Fruit fly (Drosophila melanogaster): ENCODE data around the gene hzg.
A peak's percentile ranks its signal among the peaks of the same experiment; 100 is the strongest.

hzg gene

DNA sequence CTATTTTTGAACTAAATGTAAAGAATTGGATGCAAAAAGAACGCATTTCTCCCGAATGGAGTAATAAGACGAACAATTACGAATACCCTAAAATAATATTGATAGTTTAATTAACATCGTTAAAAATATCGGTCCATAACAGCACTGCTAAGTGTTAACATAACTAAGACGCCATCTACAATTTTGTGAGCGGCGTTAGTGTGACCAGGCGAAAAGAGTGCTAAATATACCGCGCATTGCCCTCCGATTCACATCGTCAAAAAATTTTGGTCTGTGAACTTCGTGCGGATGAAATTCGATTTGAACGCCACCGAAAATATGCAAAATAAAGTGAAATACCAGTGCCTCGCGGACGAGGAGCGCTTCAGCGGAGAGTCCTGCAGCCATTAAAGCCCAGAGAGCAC, 47.2 kb upstream of the hzg start, which contains the start of gene Mbs:
TSS of gene Mbs (plus strand) at position 241 of the 404 bp plus-strand sequence.
- TF ChIP-seq Pif1B (GFP tag; optimal IDR thresholded peaks at IDR 0.05) (no peak), CG8159 (tag; optimal IDR thresholded peaks at IDR 0.05) (no peak), Ets98B (GFP tag; IDR thresholded peaks at IDR 0.05) (peak; percentile 36; the same call in 1 of the 2 replicates), CG32121 (GFP tag; IDR thresholded peaks at IDR 0.05) (no peak), CG10348 (GFP tag; IDR thresholded peaks at IDR 0.05) (no peak), gl (tag; optimal IDR thresholded peaks at IDR 0.05) (no peak), Snoo (tag; optimal IDR thresholded peaks at IDR 0.05) (peak; percentile 1), CG15710 (tag; optimal IDR thresholded peaks at IDR 0.05) (peak; percentile 10), CG13204 (GFP tag; optimal IDR thresholded peaks at IDR 0.05) (no peak)

DNA sequence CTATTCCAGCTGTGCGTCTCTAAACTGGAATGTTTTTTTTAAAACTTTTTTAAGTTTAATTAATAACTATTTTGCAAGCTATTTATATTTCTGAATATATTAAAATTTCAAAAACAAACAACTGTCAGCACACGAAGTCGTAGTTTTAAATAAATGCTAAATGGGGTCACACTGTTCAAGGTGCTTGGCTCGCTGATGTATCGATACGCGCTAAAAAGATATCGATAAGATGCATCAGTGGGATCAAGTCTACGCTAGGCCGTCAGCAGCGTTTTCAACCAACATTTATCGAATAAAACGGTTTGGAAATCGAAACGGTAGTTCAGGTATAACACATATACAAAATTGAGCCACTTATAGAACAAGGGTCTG, 46.3 kb upstream of the hzg start, which contains the start of gene Diap1:
TSS of gene Diap1 (minus strand) at position 148 of the 372 bp plus-strand sequence.
- TF ChIP-seq Snoo (tag; optimal IDR thresholded peaks at IDR 0.05) (no peak), CG4496 (GFP tag; IDR thresholded peaks at IDR 0.05) (peak; percentile 12; the same call in 1 of the 3 replicates)

DNA sequence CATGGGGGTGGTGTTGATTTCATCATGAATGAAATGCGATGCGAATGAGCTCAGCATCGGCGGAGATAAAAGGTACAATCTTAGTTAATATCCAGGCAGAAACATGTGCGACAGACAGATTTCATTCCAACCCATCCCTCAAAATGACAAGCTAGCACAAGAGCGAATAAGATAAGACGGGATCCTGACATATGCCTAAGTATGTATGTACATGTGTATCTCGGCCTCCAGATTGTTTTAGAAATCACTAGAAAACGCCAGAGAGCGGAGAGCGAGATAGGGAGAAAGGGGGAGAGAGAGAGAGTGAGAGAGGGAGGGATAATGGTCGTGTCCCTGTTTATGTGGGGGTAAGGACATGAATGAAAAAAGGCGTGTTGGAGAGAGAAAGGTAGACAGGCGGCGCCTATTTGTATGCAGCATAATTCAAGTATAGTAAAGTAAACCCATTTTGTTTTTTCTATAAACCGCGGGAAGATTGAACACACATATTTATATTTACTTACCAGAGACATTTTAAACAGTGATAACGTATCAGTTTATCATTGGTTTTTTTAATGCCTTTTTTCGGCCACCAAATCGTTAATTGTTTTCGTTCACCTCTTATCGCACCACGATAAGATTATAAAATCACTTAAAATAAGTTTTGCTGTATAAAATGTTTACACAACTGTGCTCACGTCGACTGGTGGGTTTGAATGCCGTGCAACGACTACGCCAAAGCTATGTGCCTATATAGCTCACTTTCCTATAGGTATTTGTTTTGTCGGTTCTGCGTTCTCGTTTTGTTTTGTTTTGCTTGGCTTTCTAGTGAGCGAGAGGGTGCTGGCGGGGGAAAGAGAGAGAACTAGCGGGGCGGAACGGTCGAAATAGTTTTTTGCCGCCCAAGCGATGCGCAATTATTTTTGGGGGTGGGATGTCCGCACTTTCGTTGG, 45.7 kb upstream of the hzg start:
- TF ChIP-seq Snoo (tag; optimal IDR thresholded peaks at IDR 0.05) (no peak), gl (tag; optimal IDR thresholded peaks at IDR 0.05) (no peak), CG17806 (tag; optimal IDR thresholded peaks at IDR 0.05) (no peak), CG4496 (GFP tag; IDR thresholded peaks at IDR 0.05) (peak; percentile 56; the same call in 2 of the 3 replicates), fd96Ca (GFP tag; IDR thresholded peaks at IDR 0.05) (peak; percentile 67; the same call in 2 of the 3 replicates), Pif1B (GFP tag; optimal IDR thresholded peaks at IDR 0.05) (no peak), CG32121 (GFP tag; IDR thresholded peaks at IDR 0.05) (peak; percentile 64), CG12605 (GFP tag; IDR thresholded peaks at IDR 0.05) (peak; percentile 65; the same call in 1 of the 2 replicates), CG34367 (tag; optimal IDR thresholded peaks at IDR 0.05) (no peak), rn (GFP tag; IDR thresholded peaks at IDR 0.05) (peak; percentile 66), Ets98B (GFP tag; IDR thresholded peaks at IDR 0.05) (peak; percentile 57), Pif1A (GFP tag; optimal IDR thresholded peaks at IDR 0.05) (no peak), EcR (GFP tag; optimal IDR thresholded peaks at IDR 0.05) (no peak), CG8301 (tag; optimal IDR thresholded peaks at IDR 0.05) (peak; percentile 39), CG8159 (tag; optimal IDR thresholded peaks at IDR 0.05) (no peak), CG14655 (GFP tag; optimal IDR thresholded peaks at IDR 0.05) (peak; percentile 42), CG15710 (tag; optimal IDR thresholded peaks at IDR 0.05) (no peak), CG13204 (GFP tag; optimal IDR thresholded peaks at IDR 0.05) (peak; percentile 20), CG9948 (tag; optimal IDR thresholded peaks at IDR 0.05) (no peak), D1 (tag; optimal IDR thresholded peaks at IDR 0.05) (no peak), CG10348 (GFP tag; IDR thresholded peaks at IDR 0.05) (no peak)

DNA sequence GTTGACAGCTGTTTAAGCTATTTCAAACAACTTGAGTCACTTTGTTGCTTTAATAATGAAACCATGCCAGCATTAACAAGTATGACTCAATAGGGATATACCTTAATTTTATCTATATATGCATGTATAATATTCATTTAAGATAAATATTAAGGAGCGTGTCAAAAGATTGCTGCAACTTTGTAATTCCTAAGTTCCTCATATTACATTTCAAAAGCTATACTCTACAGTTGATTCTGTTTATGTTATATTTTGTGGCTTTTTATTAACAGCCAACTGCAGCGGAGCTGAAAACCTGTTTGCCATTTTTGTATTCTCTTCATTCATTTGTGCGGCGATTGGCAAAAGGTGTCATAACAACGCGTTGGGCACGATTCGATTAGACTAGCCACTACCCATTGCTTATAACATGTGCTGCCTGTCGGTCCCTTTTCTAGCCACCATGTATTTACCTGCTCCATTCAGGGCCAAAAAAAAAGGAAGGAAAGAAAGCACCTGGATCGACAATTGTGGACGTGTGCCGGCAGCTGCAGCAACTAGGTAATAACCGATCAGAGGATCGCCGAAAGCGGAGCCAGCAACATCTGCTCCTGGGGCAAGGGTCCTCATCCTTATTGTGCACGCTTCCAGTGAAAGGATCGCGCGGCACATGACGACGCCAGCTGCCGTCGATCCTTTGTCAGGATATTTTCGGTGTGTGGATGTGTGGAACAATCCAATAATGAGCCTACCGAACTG, 44.4 kb upstream of the hzg start:
- TF ChIP-seq gl (tag; optimal IDR thresholded peaks at IDR 0.05) = no peak
- TF ChIP-seq fd96Ca (GFP tag; IDR thresholded peaks at IDR 0.05) = no peak
- TF ChIP-seq CG10348 (GFP tag; IDR thresholded peaks at IDR 0.05) = no peak
- TF ChIP-seq D1 (tag; optimal IDR thresholded peaks at IDR 0.05) = no peak
- no peak for TF ChIP-seq Pif1B (GFP tag; optimal IDR thresholded peaks at IDR 0.05)
- TF ChIP-seq Ets98B (GFP tag; IDR thresholded peaks at IDR 0.05) = no peak
- TF ChIP-seq CG8159 (tag; optimal IDR thresholded peaks at IDR 0.05) = peak; percentile 17
- no peak for TF ChIP-seq CG13204 (GFP tag; optimal IDR thresholded peaks at IDR 0.05)
- no peak for TF ChIP-seq CG14655 (GFP tag; optimal IDR thresholded peaks at IDR 0.05)
- no peak for TF ChIP-seq CG32121 (GFP tag; IDR thresholded peaks at IDR 0.05)
- no peak for TF ChIP-seq rn (GFP tag; IDR thresholded peaks at IDR 0.05)
- no peak for TF ChIP-seq Snoo (tag; optimal IDR thresholded peaks at IDR 0.05)
- no peak for TF ChIP-seq CG34367 (tag; optimal IDR thresholded peaks at IDR 0.05)
- TF ChIP-seq CG4496 (GFP tag; IDR thresholded peaks at IDR 0.05) = no peak
- no peak for TF ChIP-seq Pif1A (GFP tag; optimal IDR thresholded peaks at IDR 0.05)
- no peak for TF ChIP-seq EcR (GFP tag; optimal IDR thresholded peaks at IDR 0.05)
- TF ChIP-seq CG17806 (tag; optimal IDR thresholded peaks at IDR 0.05) = peak; percentile 50
- no peak for TF ChIP-seq CG12605 (GFP tag; IDR thresholded peaks at IDR 0.05)
- no peak for TF ChIP-seq CG8301 (tag; optimal IDR thresholded peaks at IDR 0.05)
- no peak for TF ChIP-seq CG15710 (tag; optimal IDR thresholded peaks at IDR 0.05)
- TF ChIP-seq CG9948 (tag; optimal IDR thresholded peaks at IDR 0.05) = peak; percentile 15

DNA sequence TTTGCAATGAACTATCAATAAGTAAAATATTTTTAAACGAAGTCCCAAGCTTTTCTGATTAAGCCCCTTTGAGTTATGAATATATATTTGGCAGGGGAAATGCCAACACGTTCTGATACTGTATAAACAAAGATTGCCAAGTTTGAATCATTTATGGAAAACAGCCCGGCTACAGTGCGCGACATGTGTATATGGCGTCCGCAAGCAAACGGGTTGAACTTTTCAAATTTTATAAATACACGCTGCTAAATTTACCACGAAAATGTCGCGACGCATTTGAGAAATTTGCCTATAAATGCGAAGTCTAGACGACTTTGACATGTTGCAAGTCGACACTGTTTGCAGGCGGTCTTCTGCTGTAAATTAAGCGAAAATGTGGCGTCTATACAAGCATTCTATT, 43.5 kb upstream of the hzg start:
- TF ChIP-seq CG14655 (GFP tag; optimal IDR thresholded peaks at IDR 0.05) = peak; percentile 64
- TF ChIP-seq CG32121 (GFP tag; IDR thresholded peaks at IDR 0.05) = peak; percentile 70
- peak; percentile 50 for TF ChIP-seq CG13204 (GFP tag; optimal IDR thresholded peaks at IDR 0.05)
- TF ChIP-seq CG4496 (GFP tag; IDR thresholded peaks at IDR 0.05) = peak; percentile 86
- TF ChIP-seq Ets98B (GFP tag; IDR thresholded peaks at IDR 0.05) = peak; percentile 78
- TF ChIP-seq CG34367 (tag; optimal IDR thresholded peaks at IDR 0.05) = peak; percentile 68
- peak; percentile 59 for TF ChIP-seq Snoo (tag; optimal IDR thresholded peaks at IDR 0.05)
- TF ChIP-seq EcR (GFP tag; optimal IDR thresholded peaks at IDR 0.05) = no peak
- peak; percentile 38; the same call in 1 of the 2 replicates for TF ChIP-seq rn (GFP tag; IDR thresholded peaks at IDR 0.05)
- peak; percentile 81 for TF ChIP-seq fd96Ca (GFP tag; IDR thresholded peaks at IDR 0.05)
- peak; percentile 59 for TF ChIP-seq CG9948 (tag; optimal IDR thresholded peaks at IDR 0.05)
- peak; percentile 58 for TF ChIP-seq CG17806 (tag; optimal IDR thresholded peaks at IDR 0.05)
- TF ChIP-seq CG15710 (tag; optimal IDR thresholded peaks at IDR 0.05) = peak; percentile 72
- peak; percentile 39 for TF ChIP-seq gl (tag; optimal IDR thresholded peaks at IDR 0.05)
- no peak for TF ChIP-seq CG10348 (GFP tag; IDR thresholded peaks at IDR 0.05)
- peak; percentile 79 for TF ChIP-seq Pif1A (GFP tag; optimal IDR thresholded peaks at IDR 0.05)
- peak; percentile 6 for TF ChIP-seq D1 (tag; optimal IDR thresholded peaks at IDR 0.05)
- TF ChIP-seq CG12605 (GFP tag; IDR thresholded peaks at IDR 0.05) = peak; percentile 50; the same call in 1 of the 2 replicates
- TF ChIP-seq CG8159 (tag; optimal IDR thresholded peaks at IDR 0.05) = peak; percentile 66
- TF ChIP-seq Pif1B (GFP tag; optimal IDR thresholded peaks at IDR 0.05) = peak; percentile 52
- peak; percentile 44 for TF ChIP-seq CG8301 (tag; optimal IDR thresholded peaks at IDR 0.05)

Data from whole organism, pupa.